Fruit fly (Drosophila melanogaster) whole organism, embryonic: ENCODE measurements around the gene CG11384.

Experiments used
- Asciz ChIP-seq: fragments of 200-800 bp; sonication (Bioruptor generic); optimal IDR thresholded peaks from 2 replicates; lab custom pipeline; 2017; ENCODE audit warnings: missing biosample characterization, mild to moderate bottlenecking, missing genetic modification characterization, missing genetic modification reagents
- CG11695 ChIP-seq: fragments of 200-800 bp; sonication (Bioruptor generic); IDR thresholded peaks from 3 replicates; pipeline ENCODE4 v1.3.6; 2022; ENCODE audit warnings: missing biosample characterization, missing genetic modification characterization
- CG13624 ChIP-seq: fragments of 200-800 bp; sonication (Bioruptor generic); optimal IDR thresholded peaks from 2 replicates; lab custom pipeline; 2016; ENCODE audit warnings: missing biosample characterization, missing genetic modification characterization
- CG13775 ChIP-seq: fragments of 200-800 bp; sonication (Bioruptor generic); optimal IDR thresholded peaks from 3 replicates; lab custom pipeline; 2017; ENCODE audit warnings: missing biosample characterization, mild to moderate bottlenecking, missing genetic modification characterization
- CG17361 ChIP-seq: fragments of 200-800 bp; sonication (Bioruptor generic); IDR thresholded peaks from 3 replicates; pipeline ENCODE4 v1.3.6; 2022; ENCODE audit warnings: missing biosample characterization, missing genetic modification characterization
- CG2129 ChIP-seq: fragments of 200-800 bp; sonication (Bioruptor generic); IDR thresholded peaks from 2 replicates; pipeline ENCODE4 v1.3.6; 2022; ENCODE audit warnings: missing biosample characterization, missing genetic modification characterization; ENCODE audit not compliant: partially characterized antibody
- CG32767 ChIP-seq: fragments of 200-800 bp; sonication (Bioruptor generic); IDR thresholded peaks from 2 replicates; pipeline ENCODE4 v1.3.6; 2022; ENCODE audit warnings: missing biosample characterization, missing genetic modification characterization
- CG33213 ChIP-seq: fragments of 200-800 bp; sonication (Bioruptor generic); optimal IDR thresholded peaks from 3 replicates; lab custom pipeline; 2016; ENCODE audit warnings: missing biosample characterization, missing genetic modification characterization
- CG43689 ChIP-seq: fragments of 200-800 bp; sonication (Bioruptor generic); IDR thresholded peaks from 2 replicates; pipeline ENCODE4 v1.3.6; 2022; ENCODE audit warnings: missing biosample characterization, missing genetic modification characterization
- CG6175 ChIP-seq: fragments of 200-800 bp; sonication (Bioruptor generic); IDR thresholded peaks from 3 replicates; pipeline ENCODE4 v1.3.6; 2022; ENCODE audit warnings: missing biosample characterization, missing genetic modification characterization
- CG7372 ChIP-seq: fragments of 200-800 bp; sonication (Bioruptor generic); IDR thresholded peaks from 2 replicates; pipeline ENCODE4 v1.3.6; 2022; ENCODE audit warnings: missing biosample characterization, missing genetic modification characterization
- CG8388 ChIP-seq: fragments of 200-800 bp; sonication (Bioruptor generic); optimal IDR thresholded peaks from 2 replicates; lab custom pipeline; 2019; ENCODE audit warnings: missing biosample characterization, mild to moderate bottlenecking, missing genetic modification characterization, moderate library complexity
- Camta ChIP-seq: fragments of 200-800 bp; sonication (Bioruptor generic); optimal IDR thresholded peaks from 2 replicates; lab custom pipeline; 2016; ENCODE audit warnings: missing biosample characterization, missing genetic modification characterization
- Fer1 ChIP-seq: fragments of 200-800 bp; sonication (Bioruptor generic); optimal IDR thresholded peaks from 2 replicates; lab custom pipeline; 2017; ENCODE audit warnings: missing biosample characterization, mild to moderate bottlenecking, missing genetic modification characterization
- HLH4C ChIP-seq: fragments of 200-800 bp; sonication (Bioruptor generic); IDR thresholded peaks from 3 replicates; pipeline ENCODE4 v1.3.6; 2022; ENCODE audit warnings: missing biosample characterization, missing genetic modification characterization; ENCODE audit not compliant: partially characterized antibody
- Hey ChIP-seq: fragments of 200-800 bp; sonication (Bioruptor generic); optimal IDR thresholded peaks from 3 replicates; lab custom pipeline; 2018; ENCODE audit warnings: missing biosample characterization, mild to moderate bottlenecking, missing genetic modification characterization
- Hr78 ChIP-seq, 2 experiments: fragments of 200-800 bp in 1 of 2; fragments of >200 bp in 1 of 2; sonication (Bioruptor generic) in 1 of 2; optimal IDR thresholded peaks; 2 replicates each; lab custom pipeline; 2017 to 2019; ENCODE audit warnings: missing biosample characterization in 2 of 2, missing genetic modification characterization in 2 of 2, mild to moderate bottlenecking in 1 of 2, moderate library complexity in 1 of 2
- Lim3 ChIP-seq: fragments of 200-800 bp; sonication (Bioruptor generic); IDR thresholded peaks from 2 replicates; pipeline ENCODE4 v1.3.6; 2022; ENCODE audit warnings: missing biosample characterization, missing genetic modification characterization
- Neu2 ChIP-seq: fragments of 200-800 bp; sonication (Bioruptor generic); optimal IDR thresholded peaks from 3 replicates; lab custom pipeline; 2016; ENCODE audit warnings: missing biosample characterization, missing genetic modification characterization, borderline replicate concordance
- Ssrp ChIP-seq: fragments of 200-800 bp; sonication (Bioruptor generic); optimal IDR thresholded peaks from 2 replicates; lab custom pipeline; 2018; ENCODE audit warnings: missing biosample characterization, mild to moderate bottlenecking, missing genetic modification characterization, moderate library complexity
- Trl ChIP-seq, 3 experiments: fragments of >200 bp in 2 of 3; fragments of 200-800 bp in 1 of 3; sonication (Bioruptor generic) in 1 of 3; optimal IDR thresholded peaks; 2 replicates in 1 of 3; 3 replicates in 2 of 3; lab custom pipeline; 2016 to 2017; ENCODE audit warnings: missing biosample characterization in 1 of 3, missing genetic modification characterization in 1 of 3
- Xbp1 ChIP-seq: fragments of 200-800 bp; sonication (Bioruptor generic); optimal IDR thresholded peaks from 3 replicates; lab custom pipeline; 2016; ENCODE audit warnings: missing biosample characterization, mild to moderate bottlenecking, missing genetic modification characterization
- Xrp1 ChIP-seq: fragments of 200-800 bp; sonication (Bioruptor generic); IDR thresholded peaks from 2 replicates; pipeline ENCODE4 v1.3.6; 2022; ENCODE audit warnings: missing biosample characterization, missing genetic modification characterization
- chn ChIP-seq: fragments of 200-800 bp; sonication (Bioruptor generic); optimal IDR thresholded peaks from 2 replicates; lab custom pipeline; 2016; ENCODE audit warnings: missing biosample characterization, missing genetic modification characterization
- crp ChIP-seq, 2 experiments: fragments of 200-800 bp; sonication (Bioruptor generic); optimal IDR thresholded peaks; 2 replicates in 1 of 2; 3 replicates in 1 of 2; lab custom pipeline; 2017; ENCODE audit warnings: missing biosample characterization in 2 of 2, missing genetic modification characterization in 2 of 2, mild to moderate bottlenecking in 1 of 2, moderate library complexity in 1 of 2
- cwo ChIP-seq: fragments of 200-800 bp; sonication (Bioruptor generic); optimal IDR thresholded peaks from 3 replicates; lab custom pipeline; 2017; ENCODE audit warnings: missing biosample characterization, missing genetic modification characterization, mild to moderate bottlenecking, moderate library complexity, missing genetic modification reagents
- dan ChIP-seq: fragments of 200-800 bp; sonication (Bioruptor generic); IDR thresholded peaks from 2 replicates; pipeline ENCODE4 v1.3.6; 2022; ENCODE audit warnings: missing biosample characterization, missing genetic modification characterization
- emc ChIP-seq: fragments of 200-800 bp; sonication (Bioruptor generic); optimal IDR thresholded peaks from 2 replicates; lab custom pipeline; 2016; ENCODE audit warnings: missing biosample characterization, missing genetic modification characterization
- ems ChIP-seq: fragments of 200-800 bp; sonication (Bioruptor generic); optimal IDR thresholded peaks from 3 replicates; lab custom pipeline; 2016; ENCODE audit warnings: missing biosample characterization, missing genetic modification characterization
- eyg ChIP-seq: fragments of 200-800 bp; sonication (Bioruptor generic); optimal IDR thresholded peaks from 3 replicates; lab custom pipeline; 2016; ENCODE audit warnings: missing biosample characterization, missing genetic modification characterization
- gcm2 ChIP-seq: fragments of 200-800 bp; sonication (Bioruptor generic); optimal IDR thresholded peaks from 2 replicates; lab custom pipeline; 2016; ENCODE audit warnings: missing biosample characterization, missing genetic modification characterization
- gem ChIP-seq: fragments of 200-800 bp; sonication (Bioruptor generic); optimal IDR thresholded peaks from 2 replicates; lab custom pipeline; 2019; ENCODE audit warnings: missing biosample characterization, mild to moderate bottlenecking, missing genetic modification characterization, moderate library complexity
- gt ChIP-seq: fragments of 200-800 bp; sonication (Bioruptor generic); IDR thresholded peaks from 2 replicates; pipeline ENCODE4 v1.3.6; 2022; ENCODE audit warnings: missing biosample characterization, missing genetic modification characterization
- ind ChIP-seq: fragments of 200-800 bp; sonication (Bioruptor generic); optimal IDR thresholded peaks from 3 replicates; lab custom pipeline; 2016; ENCODE audit warnings: missing biosample characterization, missing genetic modification characterization
- jumu ChIP-seq: fragments of 200-800 bp; sonication (Bioruptor generic); optimal IDR thresholded peaks from 3 replicates; lab custom pipeline; 2016; ENCODE audit warnings: missing biosample characterization, missing genetic modification characterization
- mam ChIP-seq: fragments of 200-800 bp; sonication (Bioruptor generic); optimal IDR thresholded peaks from 3 replicates; lab custom pipeline; 2016; ENCODE audit warnings: missing biosample characterization, missing genetic modification characterization
- nom ChIP-seq: fragments of 200-800 bp; sonication (Bioruptor generic); optimal IDR thresholded peaks from 2 replicates; lab custom pipeline; 2017; ENCODE audit warnings: missing biosample characterization, missing genetic modification characterization, mild to moderate bottlenecking, moderate library complexity, missing genetic modification reagents
- p53 ChIP-seq: fragments of 200-800 bp; sonication (Bioruptor generic); optimal IDR thresholded peaks from 2 replicates; lab custom pipeline; 2016; ENCODE audit warnings: missing biosample characterization, missing genetic modification characterization
- peb ChIP-seq: fragments of 200-800 bp; sonication (Bioruptor generic); IDR thresholded peaks from 2 replicates; pipeline ENCODE4 v1.3.6; 2022; ENCODE audit warnings: missing biosample characterization, missing genetic modification characterization
- psq ChIP-seq: fragments of 200-800 bp; sonication (Bioruptor generic); optimal IDR thresholded peaks from 2 replicates; lab custom pipeline; 2017; ENCODE audit warnings: missing biosample characterization, missing genetic modification characterization
- sim ChIP-seq: fragments of 200-800 bp; sonication (Bioruptor generic); IDR thresholded peaks from 2 replicates; pipeline ENCODE4 v1.3.6; 2022; ENCODE audit warnings: missing biosample characterization, missing genetic modification characterization
- slbo ChIP-seq: fragments of 200-800 bp; sonication (Bioruptor generic); IDR thresholded peaks from 2 replicates; pipeline ENCODE4 v1.3.6; 2022; ENCODE audit warnings: missing biosample characterization, missing genetic modification characterization
- tgo ChIP-seq: fragments of 200-800 bp; sonication (Bioruptor generic); IDR thresholded peaks from 3 replicates; pipeline ENCODE4 v1.3.6; 2022; ENCODE audit warnings: missing biosample characterization, missing genetic modification characterization
- tio ChIP-seq: fragments of 200-800 bp; sonication (Bioruptor generic); optimal IDR thresholded peaks from 2 replicates; lab custom pipeline; 2017; ENCODE audit warnings: missing biosample characterization, missing genetic modification characterization, inconsistent platforms

The CG11384 gene

dm6 chrX:1129575-1130281 is 46.1 kb downstream of the CG11384 start (continued):
- TF ChIP-seq slbo (GFP tag; lab: Robert Waterston, UW) (peak; percentile 61), crp (GFP tag; optimal IDR thresholded peaks at IDR 0.05; lab: Kevin White, UChicago) (no peak), Xbp1 (peak; percentile 66), Ssrp (tag; lab: Kevin White, UChicago) (peak; percentile 75), jumu (GFP tag; lab: Kevin White, UChicago) (peak; percentile 13), CG33213 (no peak), Neu2 (no peak), Xrp1 (GFP tag; lab: Robert Waterston, UW) (peak; percentile 76), CG13775 (GFP tag; lab: Kevin White, UChicago) (peak; percentile 36), emc (GFP tag; lab: Kevin White, UChicago) (no peak), ind (GFP tag; lab: Kevin White, UChicago) (peak; percentile 46), chn (GFP tag; lab: Kevin White, UChicago) (peak; percentile 58), Fer1 (GFP tag; lab: Kevin White, UChicago) (no peak), tgo (GFP tag; lab: Robert Waterston, UW) (peak; percentile 55; the same call in 2 of the 3 replicates), Camta (GFP tag; lab: Kevin White, UChicago) (peak; percentile 24), ems (GFP tag; lab: Kevin White, UChicago) (peak; percentile 13), CG2129 (GFP tag; lab: Robert Waterston, UW) (no peak), gcm2 (GFP tag; lab: Kevin White, UChicago) (peak; percentile 48), eyg (GFP tag; lab: Kevin White, UChicago) (no peak), gem (tag; lab: Kevin White, UChicago) (peak; percentile 81), Hey (tag; lab: Kevin White, UChicago) (no peak), peb (GFP tag; lab: Robert Waterston, UW) (0 out of 2 replicates have a peak, but pooled peaks have one; percentile 46), CG32767 (GFP tag; lab: Robert Waterston, UW) (no peak), CG8388 (GFP tag; lab: Kevin White, UChicago) (peak; percentile 74), tio (GFP tag; lab: Kevin White, UChicago) (peak; percentile 61), CG7372 (GFP tag; lab: Robert Waterston, UW) (no peak), gt (GFP tag; lab: Robert Waterston, UW) (0 out of 2 replicates have a peak, but pooled peaks have one; percentile 11), p53 (no peak), HLH4C (GFP tag; lab: Robert Waterston, UW) (no peak), nom (GFP tag; lab: Kevin White, UChicago) (peak; percentile 49), CG17361 (peak; percentile 61), dan (GFP tag; lab: Robert Waterston, UW) (no peak), CG43689 (GFP tag; lab: Robert Waterston, UW) (no peak), CG11695 (GFP tag; lab: Robert Waterston, UW) (peak; percentile 71), cwo (peak; percentile 8), Asciz (GFP tag; lab: Kevin White, UChicago) (peak; percentile 79), psq (GFP tag; lab: Kevin White, UChicago) (no peak), Hr78 (GFP tag; optimal IDR thresholded peaks at IDR 0.05; lab: Kevin White, UChicago) (no peak), Trl (optimal IDR thresholded peaks at IDR 0.05; lab: Kevin White, UChicago) (no peak), Trl (GFP tag; optimal IDR thresholded peaks at IDR 0.05; lab: Kevin White, UChicago) (peak; percentile 53), Lim3 (GFP tag; lab: Robert Waterston, UW) (no peak), sim (GFP tag; lab: Robert Waterston, UW) (peak; percentile 39; the same call in 1 of the 2 replicates), CG13624 (GFP tag; lab: Kevin White, UChicago) (no peak), CG6175 (GFP tag; lab: Robert Waterston, UW) (no peak), mam (GFP tag; lab: Kevin White, UChicago) (peak; percentile 20)
